Worm (Caenorhabditis elegans): ENCODE measurements around the gene K08D8.10.
A peak's percentile ranks its signal among the peaks of the same experiment; 100 is the strongest.

K08D8.10 gene

ce11 chrIV:12883190-12883589, 17.2 kb upstream of the K08D8.10 start, which contains the start of gene ZK896.4:
TSS of gene ZK896.4 (minus strand) at chrIV:12883290.
- peak; percentile 39 for TF ChIP-seq pqm-1 (tag; optimal IDR thresholded peaks at IDR 0.05)
- TF ChIP-seq lin-1 (GFP tag; IDR thresholded peaks at IDR 0.05): no peak
- no peak for TF ChIP-seq nhr-42 (GFP tag; IDR thresholded peaks at IDR 0.05)

- TF ChIP-seq dpl-1 (GFP tag; optimal IDR thresholded peaks at IDR 0.05): no peak
- TF ChIP-seq lin-39 (tag; optimal IDR thresholded peaks at IDR 0.05): no peak
- TF ChIP-seq daf-16 (GFP tag; optimal IDR thresholded peaks at IDR 0.05): no peak
- TF ChIP-seq daf-16 (tag; optimal IDR thresholded peaks at IDR 0.05): peak; percentile 28
- TF ChIP-seq nhr-28 (tag; optimal IDR thresholded peaks at IDR 0.05): peak; percentile 3
- TF ChIP-seq ztf-11 (tag; optimal IDR thresholded peaks at IDR 0.05): no peak
- peak in 1 of 2 experiments; percentile 2 for TF ChIP-seq unc-62 (GFP tag; optimal IDR thresholded peaks at IDR 0.05 in 1 of 2)
- TF ChIP-seq unc-62 (tag; optimal IDR thresholded peaks at IDR 0.05): no peak
- no peak for TF ChIP-seq T26A8.4 (GFP tag; IDR thresholded peaks at IDR 0.05)
- TF ChIP-seq aha-1 (tag): peak; percentile 83
- peak; percentile 13 for TF ChIP-seq pqm-1 (tag; optimal IDR thresholded peaks at IDR 0.05)
These were observed 14.4 kb upstream of the K08D8.10 start for ce11 chrIV:12886012-12886411.

ce11 chrIV:12890445-12890844, 9.9 kb upstream of the K08D8.10 start, which contains the start of gene K08D8.6:
TSS of gene K08D8.6 (minus strand) at chrIV:12890508.
- no peak for TF ChIP-seq Y105C5A.15 (GFP tag; IDR thresholded peaks at IDR 0.05)
- peak; percentile 40 for TF ChIP-seq dve-1 (tag; optimal IDR thresholded peaks at IDR 0.05; ENCODE audit: insufficient read depth)
- peak; percentile 94 for TF ChIP-seq dmd-6 (GFP tag; IDR thresholded peaks at IDR 0.05)
- TF ChIP-seq pqm-1 (tag; optimal IDR thresholded peaks at IDR 0.05): peak; percentile 88
- TF ChIP-seq nhr-48 (tag; optimal IDR thresholded peaks at IDR 0.05): peak; percentile 73
- TF ChIP-seq php-3 (GFP tag; IDR thresholded peaks at IDR 0.05): peak; percentile 88
- peak; percentile 67 for TF ChIP-seq nhr-28 (tag; optimal IDR thresholded peaks at IDR 0.05)
- no peak for TF ChIP-seq ceh-32 (tag; optimal IDR thresholded peaks at IDR 0.05; ENCODE audit: poor library complexity)
- peak; percentile 5 for TF ChIP-seq mes-2 (tag; optimal IDR thresholded peaks at IDR 0.05; ENCODE audit: poor library complexity, severe bottlenecking)
- peak; percentile 14 for TF ChIP-seq nhr-102 (tag; optimal IDR thresholded peaks at IDR 0.05)
- no peak for TF ChIP-seq daf-12 (tag; optimal IDR thresholded peaks at IDR 0.05)
- TF ChIP-seq nhr-77 (tag; optimal IDR thresholded peaks at IDR 0.05): peak; percentile 52
- TF ChIP-seq hlh-11 (tag; optimal IDR thresholded peaks at IDR 0.05): peak; percentile 62
- TF ChIP-seq daf-16 (GFP tag; optimal IDR thresholded peaks at IDR 0.05): no peak
- peak; percentile 75 for TF ChIP-seq daf-16 (tag; optimal IDR thresholded peaks at IDR 0.05)
- peak; percentile 70 for TF ChIP-seq lin-1 (GFP tag; IDR thresholded peaks at IDR 0.05)

- TF ChIP-seq php-3 (GFP tag; IDR thresholded peaks at IDR 0.05) (0 out of 2 replicates have a peak, but pooled peaks have one; percentile 47), ces-1 (GFP tag; optimal IDR thresholded peaks at IDR 0.05) (no peak), pqm-1 (tag; optimal IDR thresholded peaks at IDR 0.05) (peak; percentile 62), hlh-11 (tag; optimal IDR thresholded peaks at IDR 0.05) (peak; percentile 4), daf-16 (GFP tag; optimal IDR thresholded peaks at IDR 0.05) (no peak), daf-16 (tag; optimal IDR thresholded peaks at IDR 0.05) (peak; percentile 47), dve-1 (tag; optimal IDR thresholded peaks at IDR 0.05; ENCODE audit: insufficient read depth) (peak; percentile 66), dmd-6 (GFP tag; IDR thresholded peaks at IDR 0.05) (peak; percentile 82), nhr-28 (tag; optimal IDR thresholded peaks at IDR 0.05) (peak; percentile 64), F26F4.8 (GFP tag; conservative IDR thresholded peaks at IDR 0.05) (no peak)
These were observed 9.3 kb upstream of the K08D8.10 start for ce11 chrIV:12891080-12891479.

- TF ChIP-seq dmd-8 (GFP tag; IDR thresholded peaks at IDR 0.05) (no peak), Y75B8A.6 (GFP tag; IDR thresholded peaks at IDR 0.05) (no peak), mes-2 (tag; optimal IDR thresholded peaks at IDR 0.05; ENCODE audit: poor library complexity, severe bottlenecking) (no peak), lin-1 (GFP tag; IDR thresholded peaks at IDR 0.05) (no peak), ctbp-1 (GFP tag; IDR thresholded peaks at IDR 0.05) (no peak), zfp-2 (tag; optimal IDR thresholded peaks at IDR 0.05) (no peak), mdl-1 (tag; optimal IDR thresholded peaks at IDR 0.05) (no peak), zip-11 (GFP tag; IDR thresholded peaks at IDR 0.05) (no peak), D1046.2 (GFP tag; IDR thresholded peaks at IDR 0.05) (no peak), tag-97 (GFP tag; IDR thresholded peaks at IDR 0.05) (no peak), lin-39 (tag; optimal IDR thresholded peaks at IDR 0.05) (no peak), skn-1 (tag; optimal IDR thresholded peaks at IDR 0.05) (no peak)
These were observed 8.2 kb upstream of the K08D8.10 start, which contains the start of gene K08D8.1 for ce11 chrIV:12892194-12892593. TSS of gene K08D8.1 (plus strand) at chrIV:12892494.
